In genomic region chrX:11148272-11148835, dm6 we compare ENCODE assay signal across 1 fruit fly cellular context.
TF ChIP-seq lines count a peak whose summit lies in the region.

Ran (minus strand) TSS chrX:11148716.

TF ChIP-seq in whole organism, embryonic, 481 proteins besides CTCF, POLR2A, EP300 and RAD21 (continued from another document and continues in another):
- TF ChIP-seq CG11085 (GFP tag; IDR thresholded peaks at IDR 0.05; lab: Robert Waterston, UW): no peak
- TF ChIP-seq CG1529 (GFP tag; optimal IDR thresholded peaks at IDR 0.05; lab: Kevin White, UChicago): no peak
- TF ChIP-seq btn (GFP tag; optimal IDR thresholded peaks at IDR 0.05; lab: Kevin White, UChicago): no peak
- TF ChIP-seq CG7556 (GFP tag; optimal IDR thresholded peaks at IDR 0.05; lab: Kevin White, UChicago): no peak
- TF ChIP-seq insv (GFP tag; optimal IDR thresholded peaks at IDR 0.05; lab: Kevin White, UChicago): no peak
- no peak for TF ChIP-seq tgo (GFP tag; IDR thresholded peaks at IDR 0.05; lab: Robert Waterston, UW)
- TF ChIP-seq trh (GFP tag; optimal IDR thresholded peaks at IDR 0.05; lab: Kevin White, UChicago): no peak
- 0 out of 3 replicates have a peak, but pooled peaks have one; percentile 18 for TF ChIP-seq so (GFP tag; IDR thresholded peaks at IDR 0.05; lab: Robert Waterston, UW)
- no peak for TF ChIP-seq Poxn (GFP tag; IDR thresholded peaks at IDR 0.05; lab: Robert Waterston, UW)
- no peak for TF ChIP-seq sug (tag; optimal IDR thresholded peaks at IDR 0.05; lab: Kevin White, UChicago)
- TF ChIP-seq br (optimal IDR thresholded peaks at IDR 0.05; lab: Kevin White, UChicago): no peak
- no peak for TF ChIP-seq CG15479 (GFP tag; optimal IDR thresholded peaks at IDR 0.05; lab: Kevin White, UChicago)
- no peak for TF ChIP-seq Mrtf (GFP tag; IDR thresholded peaks at IDR 0.05; lab: Robert Waterston, UW)
- no peak for TF ChIP-seq fu2 (GFP tag; optimal IDR thresholded peaks at IDR 0.05; lab: Kevin White, UChicago)
- TF ChIP-seq bab2 (GFP tag; optimal IDR thresholded peaks at IDR 0.05; lab: Kevin White, UChicago): no peak
- no peak for TF ChIP-seq CG8478 (optimal IDR thresholded peaks at IDR 0.05; lab: Kevin White, UChicago)
- TF ChIP-seq CG13424 (tag; optimal IDR thresholded peaks at IDR 0.05; lab: Kevin White, UChicago): no peak
- peak; percentile 66 for TF ChIP-seq BEAF-32 (GFP tag; optimal IDR thresholded peaks at IDR 0.05; lab: Kevin White, UChicago)
- TF ChIP-seq CG9437 (GFP tag; optimal IDR thresholded peaks at IDR 0.05; lab: Kevin White, UChicago): no peak
- TF ChIP-seq tin (GFP tag; optimal IDR thresholded peaks at IDR 0.05; lab: Kevin White, UChicago): no peak
- TF ChIP-seq MBD-R2 (GFP tag; IDR thresholded peaks at IDR 0.05; lab: Robert Waterston, UW): peak; percentile 35
- TF ChIP-seq YL-1 (GFP tag; optimal IDR thresholded peaks at IDR 0.05; lab: Kevin White, UChicago): peak; percentile 59
- no peak for TF ChIP-seq CG11695 (GFP tag; IDR thresholded peaks at IDR 0.05; lab: Robert Waterston, UW)
- no peak for TF ChIP-seq CG5953 (GFP tag; IDR thresholded peaks at IDR 0.05; lab: Robert Waterston, UW)
- no peak for TF ChIP-seq CG1647 (GFP tag; optimal IDR thresholded peaks at IDR 0.05; lab: Kevin White, UChicago)
- TF ChIP-seq en (GFP tag; optimal IDR thresholded peaks at IDR 0.05; lab: Kevin White, UChicago): no peak
- no peak for TF ChIP-seq ap (GFP tag; IDR thresholded peaks at IDR 0.05; lab: Robert Waterston, UW)
- TF ChIP-seq ranshi (GFP tag; IDR thresholded peaks at IDR 0.05; lab: Robert Waterston, UW): no peak; the same call in 1 of the 2 replicates
- peak; percentile 19; the same call in 1 of the 2 replicates for TF ChIP-seq CG13287 (GFP tag; IDR thresholded peaks at IDR 0.05; lab: Robert Waterston, UW; ENCODE audit: partially characterized antibody)
- TF ChIP-seq slou (GFP tag; optimal IDR thresholded peaks at IDR 0.05; lab: Kevin White, UChicago): no peak
- TF ChIP-seq CG32532 (GFP tag; IDR thresholded peaks at IDR 0.05; lab: Robert Waterston, UW): peak; percentile 46
- TF ChIP-seq CG15696 (tag; optimal IDR thresholded peaks at IDR 0.05; lab: Kevin White, UChicago): no peak
- no peak for TF ChIP-seq HHEX (GFP tag; optimal IDR thresholded peaks at IDR 0.05; lab: Kevin White, UChicago)
- TF ChIP-seq Nf-YA (GFP tag; IDR thresholded peaks at IDR 0.05; lab: Robert Waterston, UW): no peak
- peak; percentile 98 for TF ChIP-seq ssp (GFP tag; IDR thresholded peaks at IDR 0.05; lab: Robert Waterston, UW)
- TF ChIP-seq Nf-YB (GFP tag; optimal IDR thresholded peaks at IDR 0.05; lab: Kevin White, UChicago): no peak
- no peak for TF ChIP-seq gt (GFP tag; IDR thresholded peaks at IDR 0.05; lab: Robert Waterston, UW)
- TF ChIP-seq tll (GFP tag; optimal IDR thresholded peaks at IDR 0.05; lab: Kevin White, UChicago): no peak
- TF ChIP-seq CG17361 (GFP tag; IDR thresholded peaks at IDR 0.05; lab: Robert Waterston, UW): no peak
- no peak for TF ChIP-seq CG13624 (GFP tag; optimal IDR thresholded peaks at IDR 0.05; lab: Kevin White, UChicago)
- TF ChIP-seq slbo (GFP tag; IDR thresholded peaks at IDR 0.05; lab: Robert Waterston, UW): peak; percentile 49
- TF ChIP-seq CG7357 (GFP tag; IDR thresholded peaks at IDR 0.05; lab: Robert Waterston, UW): peak; percentile 95
- no peak for TF ChIP-seq Side (GFP tag; optimal IDR thresholded peaks at IDR 0.05; lab: Kevin White, UChicago)
- TF ChIP-seq ro (GFP tag; IDR thresholded peaks at IDR 0.05; lab: Robert Waterston, UW): no peak
- TF ChIP-seq dm (GFP tag; optimal IDR thresholded peaks at IDR 0.05; lab: Kevin White, UChicago): no peak
- no peak for TF ChIP-seq Awh (GFP tag; IDR thresholded peaks at IDR 0.05; lab: Robert Waterston, UW)
- TF ChIP-seq Oli (tag; optimal IDR thresholded peaks at IDR 0.05; lab: Kevin White, UChicago): no peak
- TF ChIP-seq Adf1 (GFP tag; IDR thresholded peaks at IDR 0.05; lab: Robert Waterston, UW): no peak
- TF ChIP-seq CG14965 (GFP tag; optimal IDR thresholded peaks at IDR 0.05; lab: Kevin White, UChicago; ENCODE audit: borderline replicate concordance): no peak
- peak; percentile 7; the same call in 1 of the 2 replicates for TF ChIP-seq CG14667 (GFP tag; IDR thresholded peaks at IDR 0.05; lab: Robert Waterston, UW)
- no peak for TF ChIP-seq CG11247 (GFP tag; IDR thresholded peaks at IDR 0.05; lab: Robert Waterston, UW)
- no peak for TF ChIP-seq CG18619 (GFP tag; optimal IDR thresholded peaks at IDR 0.05; lab: Kevin White, UChicago)
- TF ChIP-seq HLH3B (GFP tag; IDR thresholded peaks at IDR 0.05; lab: Robert Waterston, UW): no peak
- TF ChIP-seq zen (tag; optimal IDR thresholded peaks at IDR 0.05; lab: Kevin White, UChicago): no peak
- no peak for TF ChIP-seq mam (GFP tag; optimal IDR thresholded peaks at IDR 0.05; lab: Kevin White, UChicago)
- peak; percentile 53; the same call in 1 of the 2 replicates for TF ChIP-seq CG42726 (GFP tag; IDR thresholded peaks at IDR 0.05; lab: Robert Waterston, UW; ENCODE audit: partially characterized antibody)
- TF ChIP-seq gcm2 (GFP tag; optimal IDR thresholded peaks at IDR 0.05; lab: Kevin White, UChicago): no peak
- no peak; the same call in 2 of the 3 replicates for TF ChIP-seq CG34422 (GFP tag; IDR thresholded peaks at IDR 0.05; lab: Robert Waterston, UW)
- TF ChIP-seq ewg (GFP tag; optimal IDR thresholded peaks at IDR 0.05; lab: Kevin White, UChicago): no peak
- peak; percentile 16 for TF ChIP-seq zfh2 (GFP tag; optimal IDR thresholded peaks at IDR 0.05; lab: Kevin White, UChicago)
- peak; percentile 68 for TF ChIP-seq CG17802 (tag; optimal IDR thresholded peaks at IDR 0.05; lab: Kevin White, UChicago)
- no peak for TF ChIP-seq fd3F (GFP tag; optimal IDR thresholded peaks at IDR 0.05; lab: Kevin White, UChicago)
- TF ChIP-seq CG18011 (GFP tag; optimal IDR thresholded peaks at IDR 0.05; lab: Kevin White, UChicago): no peak
- no peak for TF ChIP-seq CG34376 (GFP tag; optimal IDR thresholded peaks at IDR 0.05; lab: Kevin White, UChicago)
- no peak for TF ChIP-seq vfl (GFP tag; optimal IDR thresholded peaks at IDR 0.05; lab: Kevin White, UChicago)
- TF ChIP-seq vnd (GFP tag; IDR thresholded peaks at IDR 0.05; lab: Robert Waterston, UW; ENCODE audit: partially characterized antibody): no peak
- TF ChIP-seq ash1 (GFP tag; optimal IDR thresholded peaks at IDR 0.05; lab: Kevin White, UChicago): no peak
- no peak for TF ChIP-seq Tbp (GFP tag; optimal IDR thresholded peaks at IDR 0.05; lab: Kevin White, UChicago)
- TF ChIP-seq crc (GFP tag; optimal IDR thresholded peaks at IDR 0.05; lab: Kevin White, UChicago): no peak
- no peak for TF ChIP-seq CG9727 (GFP tag; optimal IDR thresholded peaks at IDR 0.05; lab: Kevin White, UChicago)
- TF ChIP-seq Kr (GFP tag; optimal IDR thresholded peaks at IDR 0.05; lab: Kevin White, UChicago): no peak
- TF ChIP-seq hbn (GFP tag; IDR thresholded peaks at IDR 0.05; lab: Robert Waterston, UW; ENCODE audit: partially characterized antibody): 0 out of 2 replicates have a peak, but pooled peaks have one; percentile 23
- no peak for TF ChIP-seq CG4820 (GFP tag; optimal IDR thresholded peaks at IDR 0.05; lab: Kevin White, UChicago)
- TF ChIP-seq emc (GFP tag; optimal IDR thresholded peaks at IDR 0.05; lab: Kevin White, UChicago): no peak
- TF ChIP-seq aop (GFP tag; IDR thresholded peaks at IDR 0.05; lab: Robert Waterston, UW): no peak
- TF ChIP-seq CG14860 (GFP tag; IDR thresholded peaks at IDR 0.05; lab: Robert Waterston, UW; ENCODE audit: partially characterized antibody): no peak
- TF ChIP-seq CG7745 (tag; optimal IDR thresholded peaks at IDR 0.05; lab: Kevin White, UChicago): no peak
- TF ChIP-seq TFAM (GFP tag; optimal IDR thresholded peaks at IDR 0.05; lab: Kevin White, UChicago): no peak
- TF ChIP-seq chn (GFP tag; optimal IDR thresholded peaks at IDR 0.05; lab: Kevin White, UChicago): no peak
- TF ChIP-seq CG6813 (GFP tag; optimal IDR thresholded peaks at IDR 0.05; lab: Kevin White, UChicago): no peak
- no peak for TF ChIP-seq CG12071 (GFP tag; optimal IDR thresholded peaks at IDR 0.05; lab: Kevin White, UChicago)
- TF ChIP-seq Myb (GFP tag; optimal IDR thresholded peaks at IDR 0.05; lab: Kevin White, UChicago): no peak
- TF ChIP-seq lmd (GFP tag; IDR thresholded peaks at IDR 0.05; lab: Robert Waterston, UW): peak; percentile 21; the same call in 1 of the 2 replicates
- no peak for TF ChIP-seq CG4328 (GFP tag; optimal IDR thresholded peaks at IDR 0.05; lab: Kevin White, UChicago)
- TF ChIP-seq CG3407 (GFP tag; optimal IDR thresholded peaks at IDR 0.05; lab: Kevin White, UChicago): no peak
- TF ChIP-seq salm (tag; optimal IDR thresholded peaks at IDR 0.05; lab: Kevin White, UChicago): no peak
- no peak for TF ChIP-seq CrebB (tag; optimal IDR thresholded peaks at IDR 0.05; lab: Kevin White, UChicago)
- no peak for TF ChIP-seq CG14014 (GFP tag; IDR thresholded peaks at IDR 0.05; lab: Robert Waterston, UW)
- TF ChIP-seq Mes4 (GFP tag; optimal IDR thresholded peaks at IDR 0.05; lab: Kevin White, UChicago): no peak
- no peak for TF ChIP-seq CkIIα-i1 (GFP tag; IDR thresholded peaks at IDR 0.05; lab: Robert Waterston, UW)
- TF ChIP-seq CG34224 (GFP tag; IDR thresholded peaks at IDR 0.05; lab: Robert Waterston, UW; ENCODE audit: partially characterized antibody): 0 out of 3 replicates have a peak, but pooled peaks have one; percentile 31
- no peak for TF ChIP-seq pita (GFP tag; optimal IDR thresholded peaks at IDR 0.05; lab: Kevin White, UChicago)
- no peak for TF ChIP-seq CG12104 (GFP tag; optimal IDR thresholded peaks at IDR 0.05; lab: Kevin White, UChicago)
- no peak for TF ChIP-seq Atf6 (GFP tag; IDR thresholded peaks at IDR 0.05; lab: Robert Waterston, UW)
- no peak for TF ChIP-seq CG4854 (GFP tag; optimal IDR thresholded peaks at IDR 0.05; lab: Kevin White, UChicago)
- peak; percentile 59 for TF ChIP-seq Med (GFP tag; lab: Kevin White, UChicago)
- no peak for TF ChIP-seq CHES-1-like (GFP tag; optimal IDR thresholded peaks at IDR 0.05; lab: Kevin White, UChicago)
- no peak for TF ChIP-seq bigmax (GFP tag; optimal IDR thresholded peaks at IDR 0.05; lab: Kevin White, UChicago)
- 0 out of 3 replicates have a peak, but pooled peaks have one; percentile 32 for TF ChIP-seq HLH4C (GFP tag; IDR thresholded peaks at IDR 0.05; lab: Robert Waterston, UW; ENCODE audit: partially characterized antibody)
- TF ChIP-seq Scr (GFP tag; IDR thresholded peaks at IDR 0.05; lab: Robert Waterston, UW; ENCODE audit: partially characterized antibody): peak; percentile 43
- no peak for TF ChIP-seq Taf1 (GFP tag; IDR thresholded peaks at IDR 0.05; lab: Robert Waterston, UW)
- no peak for TF ChIP-seq HmgD (GFP tag; optimal IDR thresholded peaks at IDR 0.05; lab: Kevin White, UChicago)
- no peak for TF ChIP-seq fd102C (GFP tag; optimal IDR thresholded peaks at IDR 0.05; lab: Kevin White, UChicago)
- no peak for TF ChIP-seq sim (GFP tag; IDR thresholded peaks at IDR 0.05; lab: Robert Waterston, UW)
- TF ChIP-seq CG7271 (tag; optimal IDR thresholded peaks at IDR 0.05; lab: Kevin White, UChicago): no peak
- TF ChIP-seq dysf (GFP tag; IDR thresholded peaks at IDR 0.05; lab: Robert Waterston, UW): no peak
- no peak for TF ChIP-seq cato (GFP tag; optimal IDR thresholded peaks at IDR 0.05; lab: Kevin White, UChicago; ENCODE audit: borderline replicate concordance)
- no peak for TF ChIP-seq Oaz (GFP tag; IDR thresholded peaks at IDR 0.05; lab: Robert Waterston, UW)
- peak; percentile 15 for TF ChIP-seq CG10267 (tag; optimal IDR thresholded peaks at IDR 0.05; lab: Kevin White, UChicago)
- no peak for TF ChIP-seq Drgx (GFP tag; IDR thresholded peaks at IDR 0.05; lab: Robert Waterston, UW)
- no peak for TF ChIP-seq CG11093 (GFP tag; IDR thresholded peaks at IDR 0.05; lab: Robert Waterston, UW)
- no peak for TF ChIP-seq Spps (tag; optimal IDR thresholded peaks at IDR 0.05; lab: Kevin White, UChicago)
- peak; percentile 28; the same call in 2 of the 3 replicates for TF ChIP-seq Aef1 (GFP tag; IDR thresholded peaks at IDR 0.05; lab: Robert Waterston, UW)
- no peak for TF ChIP-seq Dip2 (GFP tag; IDR thresholded peaks at IDR 0.05; lab: Robert Waterston, UW)
- no peak for TF ChIP-seq CG12299 (tag; optimal IDR thresholded peaks at IDR 0.05; lab: Kevin White, UChicago)
- TF ChIP-seq Rfx (GFP tag; IDR thresholded peaks at IDR 0.05; lab: Robert Waterston, UW): peak; percentile 57
- TF ChIP-seq NK7.1 (GFP tag; optimal IDR thresholded peaks at IDR 0.05; lab: Kevin White, UChicago): no peak
- no peak for TF ChIP-seq Hr51 (GFP tag; optimal IDR thresholded peaks at IDR 0.05; lab: Kevin White, UChicago)
- TF ChIP-seq knrl (GFP tag; IDR thresholded peaks at IDR 0.05; lab: Robert Waterston, UW; ENCODE audit: partially characterized antibody): peak; percentile 36; the same call in 1 of the 3 replicates
- no peak for TF ChIP-seq CG11560 (tag; IDR thresholded peaks at IDR 0.05; lab: Robert Waterston, UW)
- no peak for TF ChIP-seq CG31365 (tag; optimal IDR thresholded peaks at IDR 0.05; lab: Kevin White, UChicago)
- no peak for TF ChIP-seq CG4360 (GFP tag; IDR thresholded peaks at IDR 0.05; lab: Robert Waterston, UW)
- no peak for TF ChIP-seq gsb-n (tag; optimal IDR thresholded peaks at IDR 0.05; lab: Kevin White, UChicago)
- TF ChIP-seq Ravus (GFP tag; IDR thresholded peaks at IDR 0.05; lab: Robert Waterston, UW): no peak
- no peak for TF ChIP-seq kay (GFP tag; optimal IDR thresholded peaks at IDR 0.05; lab: Kevin White, UChicago)
- TF ChIP-seq CG7928 (GFP tag; optimal IDR thresholded peaks at IDR 0.05; lab: Kevin White, UChicago): no peak
- TF ChIP-seq tna (GFP tag; IDR thresholded peaks at IDR 0.05; lab: Robert Waterston, UW; ENCODE audit: partially characterized antibody): no peak
- no peak for TF ChIP-seq CG3281 (GFP tag; optimal IDR thresholded peaks at IDR 0.05; lab: Kevin White, UChicago)
- TF ChIP-seq CG1832 (GFP tag; optimal IDR thresholded peaks at IDR 0.05; lab: Kevin White, UChicago): no peak
- TF ChIP-seq CG6254 (GFP tag; optimal IDR thresholded peaks at IDR 0.05; lab: Kevin White, UChicago): no peak
- no peak for TF ChIP-seq CoRest (tag; optimal IDR thresholded peaks at IDR 0.05; lab: Kevin White, UChicago)
- TF ChIP-seq GATAe (GFP tag; conservative IDR thresholded peaks at IDR 0.05; lab: Robert Waterston, UW): 0 out of 2 replicates have a peak, but pooled peaks have one; percentile 10
- no peak for TF ChIP-seq CG12744 (GFP tag; optimal IDR thresholded peaks at IDR 0.05; lab: Kevin White, UChicago)
- TF ChIP-seq CG3065 (GFP tag; optimal IDR thresholded peaks at IDR 0.05; lab: Kevin White, UChicago): no peak
- TF ChIP-seq Fer2 (tag; optimal IDR thresholded peaks at IDR 0.05; lab: Kevin White, UChicago): no peak
- no peak for TF ChIP-seq ATbp (GFP tag; optimal IDR thresholded peaks at IDR 0.05; lab: Kevin White, UChicago)
